Worm (Caenorhabditis elegans): ENCODE results near the gene rdl-1.

rdl-1 gene

DNA sequence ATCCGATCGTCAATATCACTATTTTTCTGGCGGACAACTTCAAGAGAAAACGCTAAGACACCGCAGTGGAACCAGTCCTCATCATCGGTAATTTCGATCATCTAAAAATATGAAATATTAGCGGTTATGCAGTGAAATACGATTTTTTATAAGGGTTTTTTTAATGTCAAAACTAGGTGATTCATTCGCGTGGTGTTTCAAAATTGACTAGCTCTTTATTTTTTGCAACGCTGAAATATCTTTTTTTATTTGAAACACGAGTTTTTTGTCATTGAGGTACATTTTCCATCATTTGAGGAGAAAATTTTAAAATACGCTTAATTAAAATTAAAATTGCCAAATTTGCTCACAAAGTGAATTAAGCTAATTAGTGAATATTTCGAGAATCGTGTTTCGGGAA, 10.5 kb downstream of the rdl-1 start, which contains the start of gene dsb-3:
Gene dsb-3 (minus strand): TSS at position 101 of the 400 bp plus-strand sequence.
- no peak for TF ChIP-seq nhr-21 (tag; optimal IDR thresholded peaks at IDR 0.05)
- no peak for TF ChIP-seq ceh-16 (tag; optimal IDR thresholded peaks at IDR 0.05)
- no peak for TF ChIP-seq elt-1 (tag; optimal IDR thresholded peaks at IDR 0.05)

DNA sequence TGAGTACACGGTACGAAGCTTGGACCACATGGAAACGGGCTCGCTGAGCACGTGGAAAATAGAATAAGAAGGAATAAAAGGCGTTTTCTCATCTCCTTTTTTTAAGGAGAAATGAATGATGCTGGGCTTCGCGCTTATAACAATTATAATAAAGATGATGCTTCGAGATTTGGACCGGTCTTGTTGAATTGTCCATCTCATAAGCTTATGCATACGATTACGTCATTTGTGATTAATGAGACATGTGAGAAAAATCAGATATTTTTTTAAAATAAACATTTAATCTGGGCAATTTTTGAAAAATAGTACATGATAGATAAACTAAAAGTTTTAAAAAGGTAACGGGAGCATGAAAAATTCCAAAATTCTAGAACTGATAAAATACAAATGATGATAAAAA, 12.8 kb downstream of the rdl-1 start, which contains the start of gene C46A5.4:
Gene C46A5.4 (minus strand): TSS at position 101 of the 400 bp plus-strand sequence.
- no peak for TF ChIP-seq unc-55 (GFP tag; optimal IDR thresholded peaks at IDR 0.05)
- TF ChIP-seq elt-3 (tag; optimal IDR thresholded peaks at IDR 0.05), result no peak

DNA sequence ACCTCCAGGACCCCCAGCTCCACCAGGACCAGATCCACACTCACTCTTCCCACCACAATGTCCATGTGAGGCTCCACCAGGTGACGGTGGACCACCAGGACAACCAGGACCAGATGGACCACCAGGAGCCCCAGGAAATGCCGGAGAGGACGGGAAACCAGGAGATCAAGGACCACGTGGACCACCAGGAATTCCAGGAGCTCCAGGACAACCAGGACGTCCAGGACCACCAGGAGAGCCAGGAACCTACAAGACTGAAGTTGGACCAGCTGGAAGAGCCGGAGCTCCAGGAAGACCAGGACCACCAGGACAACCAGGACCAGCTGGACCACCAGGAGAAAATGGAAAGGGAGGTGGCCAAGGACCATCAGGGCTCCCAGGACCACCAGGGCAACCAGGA, 15.9 kb downstream of the rdl-1 start:
- TF ChIP-seq mab-5 (tag; optimal IDR thresholded peaks at IDR 0.05) (no peak), skn-1 (tag; optimal IDR thresholded peaks at IDR 0.05) (no peak), dmd-4 (tag; optimal IDR thresholded peaks at IDR 0.05) (no peak), egl-27 (tag; optimal IDR thresholded peaks at IDR 0.05) (no peak), blmp-1 (tag; optimal IDR thresholded peaks at IDR 0.05; ENCODE audit: insufficient read depth) (no peak)

DNA sequence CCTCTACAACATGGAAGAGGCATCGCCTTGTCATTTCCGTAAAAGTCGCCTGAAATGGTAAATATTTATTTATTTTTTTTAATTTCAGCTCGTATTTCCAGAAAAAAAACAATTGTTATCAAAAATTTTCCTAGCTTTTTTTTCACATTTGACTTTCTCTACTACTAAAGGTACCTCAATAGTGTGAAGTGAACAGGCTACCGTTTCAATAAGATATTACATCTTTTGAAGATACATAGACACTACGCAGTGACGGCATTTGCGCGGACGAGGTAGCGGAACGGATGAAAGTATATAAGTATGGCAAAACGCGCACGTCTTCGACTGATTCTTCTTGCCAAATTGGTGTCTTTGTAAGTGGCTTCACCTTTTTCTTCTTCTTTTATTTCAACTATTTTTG, 17.0 kb downstream of the rdl-1 start, which contains the start of gene col-14:
Gene col-14 (plus strand): TSS at position 301 of the 400 bp plus-strand sequence.
- TF ChIP-seq elt-1 (tag; optimal IDR thresholded peaks at IDR 0.05) (no peak), Y55F3AM.14 (GFP tag; optimal IDR thresholded peaks at IDR 0.05) (no peak), mdl-1 (tag; optimal IDR thresholded peaks at IDR 0.05) (no peak)

DNA sequence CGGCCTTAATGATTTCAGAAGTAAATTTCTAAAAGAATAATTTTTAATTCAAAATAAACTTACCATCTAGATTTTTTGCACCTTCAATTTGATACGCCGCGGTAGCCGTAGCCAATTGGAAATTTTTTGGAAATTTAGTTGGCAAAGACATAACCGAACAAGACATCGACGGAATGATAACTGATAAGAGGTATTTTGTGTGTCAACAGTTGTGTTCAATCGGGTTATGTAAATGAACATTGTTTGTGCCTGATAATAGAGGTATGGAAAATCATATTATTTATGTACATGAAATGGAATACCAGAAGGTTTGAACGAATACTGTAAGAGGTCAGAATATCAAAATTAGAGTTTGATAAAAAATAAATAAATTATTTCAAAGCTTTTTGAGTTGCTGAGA, 22.2 kb downstream of the rdl-1 start, which contains the start of gene klo-1:
Gene klo-1 (minus strand): TSS at position 388 of the 400 bp plus-strand sequence.
- TF ChIP-seq ztf-11 (tag; optimal IDR thresholded peaks at IDR 0.05) (no peak), nhr-77 (tag; optimal IDR thresholded peaks at IDR 0.05) (no peak), nhr-10 (tag; optimal IDR thresholded peaks at IDR 0.05) (no peak), lin-13 (GFP tag; optimal IDR thresholded peaks at IDR 0.05) (no peak), unc-39 (tag; optimal IDR thresholded peaks at IDR 0.05) (no peak), nhr-25 (tag; optimal IDR thresholded peaks at IDR 0.05) (no peak), ztf-4 (tag; optimal IDR thresholded peaks at IDR 0.05) (no peak), ama-1 (optimal IDR thresholded peaks at IDR 0.05) (no peak), alr-1 (tag; optimal IDR thresholded peaks at IDR 0.05) (no peak), crh-2 (tag; optimal IDR thresholded peaks at IDR 0.05) (peak; percentile 54), ceh-82 (tag; optimal IDR thresholded peaks at IDR 0.05) (no peak), unc-62 (GFP tag; optimal IDR thresholded peaks at IDR 0.05) (no peak), nhr-6 (tag; optimal IDR thresholded peaks at IDR 0.05) (no peak), snpc-4 (tag; optimal IDR thresholded peaks at IDR 0.05) (no peak), skn-1 (tag; optimal IDR thresholded peaks at IDR 0.05) (no peak), mbf-1 (tag; optimal IDR thresholded peaks at IDR 0.05) (no peak), nhr-237 (tag; optimal IDR thresholded peaks at IDR 0.05) (no peak), fos-1 (tag; optimal IDR thresholded peaks at IDR 0.05) (peak; percentile 83), sma-9 (GFP tag; optimal IDR thresholded peaks at IDR 0.05) (peak; percentile 38), sma-9 (tag; optimal IDR thresholded peaks at IDR 0.05) (no peak), ZK546.5 (tag; optimal IDR thresholded peaks at IDR 0.05) (no peak)

DNA sequence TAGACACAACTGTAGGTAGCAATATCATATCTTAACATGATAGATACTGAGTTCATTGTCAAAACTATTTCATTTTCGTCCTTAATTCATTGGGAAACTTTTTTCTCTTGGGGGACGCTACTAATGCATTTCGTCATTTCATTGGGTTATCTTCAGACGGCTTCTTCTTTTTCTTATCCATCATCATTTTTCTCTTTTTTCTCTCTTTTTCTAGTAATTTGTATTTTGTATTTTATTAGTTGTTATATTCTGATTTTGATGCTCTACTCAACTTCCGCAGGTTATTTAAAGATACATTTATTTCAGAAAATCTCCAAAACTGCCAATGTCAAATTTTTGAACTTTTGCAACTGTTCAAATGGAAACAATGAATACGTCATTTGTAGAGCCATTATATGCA, 26.5 kb downstream of the rdl-1 start, which contains the start of gene npr-35:
Gene npr-35 (plus strand): TSS at position 301 of the 400 bp plus-strand sequence.
- no peak for TF ChIP-seq ceh-82 (tag; optimal IDR thresholded peaks at IDR 0.05)
- no peak for TF ChIP-seq C34F6.9 (tag; optimal IDR thresholded peaks at IDR 0.05)
- TF ChIP-seq ZK546.5 (tag; optimal IDR thresholded peaks at IDR 0.05), result no peak
- no peak for TF ChIP-seq nhr-11 (tag; optimal IDR thresholded peaks at IDR 0.05)
- no peak for TF ChIP-seq peb-1 (tag; optimal IDR thresholded peaks at IDR 0.05)
- TF ChIP-seq ceh-16 (tag; optimal IDR thresholded peaks at IDR 0.05), result no peak
- no peak for TF ChIP-seq gmeb-1 (tag; optimal IDR thresholded peaks at IDR 0.05)
- no peak for TF ChIP-seq crh-2 (tag; optimal IDR thresholded peaks at IDR 0.05)

Data from whole organism, L2 larva.